Fruit fly (Drosophila melanogaster) whole organism, embryonic: ENCODE results near the gene CG17028.

Source experiments
- CG12071 ChIP-seq: fragments of 200-800 bp; sonication (Bioruptor generic); optimal IDR thresholded peaks from 3 replicates; lab custom pipeline; 2018; ENCODE audit warnings: missing biosample characterization, mild to moderate bottlenecking, missing genetic modification characterization
- CG3407 ChIP-seq: fragments of 200-800 bp; sonication (Bioruptor generic); optimal IDR thresholded peaks from 2 replicates; lab custom pipeline; 2018; ENCODE audit warnings: missing biosample characterization, mild to moderate bottlenecking, missing genetic modification characterization
- CG4730 ChIP-seq: fragments of 200-800 bp; sonication (Bioruptor generic); IDR thresholded peaks from 2 replicates; pipeline ENCODE4 v1.3.6; 2022; ENCODE audit warnings: missing biosample characterization, missing genetic modification characterization
- Fer3 ChIP-seq: fragments of 200-800 bp; sonication (Bioruptor generic); optimal IDR thresholded peaks from 2 replicates; lab custom pipeline; 2018; ENCODE audit warnings: missing biosample characterization, mild to moderate bottlenecking, missing genetic modification characterization, moderate library complexity
- Nf-YA ChIP-seq: fragments of 200-800 bp; sonication (Bioruptor generic); IDR thresholded peaks from 2 replicates; pipeline ENCODE4 v1.3.6; 2022; ENCODE audit warnings: missing biosample characterization, missing genetic modification characterization
- az2 ChIP-seq: fragments of 200-800 bp; sonication (Bioruptor generic); optimal IDR thresholded peaks from 3 replicates; lab custom pipeline; 2016; ENCODE audit warnings: missing biosample characterization, missing genetic modification characterization
- grn ChIP-seq: fragments of 200-800 bp; sonication (Bioruptor generic); optimal IDR thresholded peaks from 3 replicates; lab custom pipeline; 2017; ENCODE audit warnings: missing biosample characterization, missing genetic modification characterization
- pros ChIP-seq: fragments of 200-800 bp; sonication (Bioruptor generic); optimal IDR thresholded peaks from 3 replicates; lab custom pipeline; 2019; ENCODE audit warnings: missing biosample characterization, mild to moderate bottlenecking, missing genetic modification characterization, moderate library complexity
- tup ChIP-seq: fragments of 200-800 bp; sonication (Bioruptor generic); optimal IDR thresholded peaks from 2 replicates; lab custom pipeline; 2016; ENCODE audit warnings: missing biosample characterization, mild to moderate bottlenecking, missing genetic modification characterization, moderate library complexity

DNA sequence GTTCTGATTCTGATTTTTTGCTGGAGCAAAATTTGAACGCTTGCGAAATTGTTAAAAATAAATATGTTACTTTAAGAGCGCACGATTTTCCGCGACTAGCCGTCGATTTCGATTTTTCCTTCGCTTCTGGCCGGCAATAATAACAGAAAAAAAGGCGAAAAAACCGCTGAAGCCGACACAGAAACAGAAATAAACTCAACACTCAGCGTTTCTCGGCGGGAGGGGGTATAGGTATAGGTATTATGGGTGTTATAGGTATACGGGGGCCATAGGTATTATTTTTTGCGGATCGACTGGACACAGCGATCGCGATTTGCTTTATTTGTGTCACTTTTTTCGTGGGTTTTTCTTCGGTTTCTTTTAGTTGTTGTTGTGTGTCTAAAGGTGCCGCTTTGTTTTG is 26.0 kb upstream of the CG17028 start:
- TF ChIP-seq CG12071 (GFP tag; lab: Kevin White, UChicago) (no peak), grn (no peak), pros (GFP tag; lab: Kevin White, UChicago) (no peak), CG3407 (GFP tag; lab: Kevin White, UChicago) (no peak), Fer3 (tag; lab: Kevin White, UChicago) (no peak), tup (no peak), CG4730 (GFP tag; lab: Robert Waterston, UW) (no peak), Nf-YA (GFP tag; lab: Robert Waterston, UW) (no peak), az2 (GFP tag; lab: Kevin White, UChicago) (no peak)
